Worm (Caenorhabditis elegans) whole organism, late embryonic: Measurements from ENCODE around the gene C39B10.3.

Source experiments
- C08G9.2 ChIP-seq: sonication (generic microtip); optimal IDR thresholded peaks from 2 replicates; lab custom pipeline; 2016; ENCODE audit warnings: mild to moderate bottlenecking, missing genetic modification characterization, moderate library complexity, missing compliant biosample characterization
- C38D4.7 ChIP-seq: fragments of 200-800 bp; sonication (Bioruptor generic); optimal IDR thresholded peaks from 2 replicates; lab custom pipeline; 2018; ENCODE audit warnings: mild to moderate bottlenecking, missing genetic modification characterization, moderate library complexity, missing compliant biosample characterization
- F13H6.1 ChIP-seq: sonication (generic microtip); optimal IDR thresholded peaks from 2 replicates; lab custom pipeline; 2016; ENCODE audit warnings: missing genetic modification characterization, missing compliant biosample characterization
- K02D7.2 ChIP-seq: sonication (generic microtip); optimal IDR thresholded peaks from 2 replicates; lab custom pipeline; 2017; ENCODE audit warnings: mild to moderate bottlenecking, missing genetic modification characterization, missing compliant biosample characterization
- ahr-1 ChIP-seq: sonication (generic microtip); optimal IDR thresholded peaks from 2 replicates; lab custom pipeline; 2016; ENCODE audit warnings: missing genetic modification characterization, missing compliant biosample characterization
- ceh-24 ChIP-seq: sonication (generic microtip); optimal IDR thresholded peaks from 2 replicates; lab custom pipeline; 2016; ENCODE audit warnings: mild to moderate bottlenecking, missing genetic modification characterization, missing compliant biosample characterization
- ceh-30 ChIP-seq: fragments of 150-350 bp; optimal IDR thresholded peaks from 2 replicates; lab custom pipeline; 2014; ENCODE audit warnings: missing biosample characterization, missing genetic modification characterization
- ceh-31 ChIP-seq: sonication (generic microtip); optimal IDR thresholded peaks from 2 replicates; lab custom pipeline; 2016; ENCODE audit warnings: missing genetic modification characterization, missing compliant biosample characterization
- ceh-45 ChIP-seq: fragments of 200-800 bp; sonication (Bioruptor generic); IDR thresholded peaks from 2 replicates; pipeline ENCODE4 v1.3.6; 2022; ENCODE audit warnings: missing genetic modification reagents, missing genetic modification characterization, missing compliant biosample characterization
- ceh-6 ChIP-seq: fragments of 200-800 bp; sonication (Bioruptor generic); optimal IDR thresholded peaks from 2 replicates; lab custom pipeline; 2018; ENCODE audit warnings: mild to moderate bottlenecking, missing genetic modification characterization, missing compliant biosample characterization
- ceh-9 ChIP-seq: sonication (generic microtip); optimal IDR thresholded peaks from 2 replicates; lab custom pipeline; 2016; ENCODE audit warnings: mild to moderate bottlenecking, missing genetic modification characterization, inconsistent platforms, missing compliant biosample characterization
- che-1 ChIP-seq: sonication (generic microtip); optimal IDR thresholded peaks from 2 replicates; lab custom pipeline; 2016; ENCODE audit warnings: mild to moderate bottlenecking, missing genetic modification characterization, missing compliant biosample characterization
- dmd-4 ChIP-seq: sonication (generic microtip); optimal IDR thresholded peaks from 2 replicates; lab custom pipeline; 2016; ENCODE audit warnings: borderline replicate concordance, missing genetic modification characterization, missing compliant biosample characterization
- elt-2 ChIP-seq: sonication (generic microtip); optimal IDR thresholded peaks from 2 replicates; lab custom pipeline; 2016; ENCODE audit warnings: missing genetic modification reagents, missing genetic modification characterization, missing compliant biosample characterization
- elt-4 ChIP-seq: sonication (generic microtip); optimal IDR thresholded peaks from 2 replicates; lab custom pipeline; 2016; ENCODE audit warnings: missing genetic modification characterization, missing compliant biosample characterization
- eyg-1 ChIP-seq: sonication (generic microtip); optimal IDR thresholded peaks from 2 replicates; lab custom pipeline; 2016; ENCODE audit warnings: missing genotype, missing genetic modification characterization, missing compliant biosample characterization
- gmeb-2 ChIP-seq: sonication (generic microtip); optimal IDR thresholded peaks from 2 replicates; lab custom pipeline; 2016; ENCODE audit warnings: missing genetic modification characterization, inconsistent platforms, missing compliant biosample characterization
- hlh-15 ChIP-seq: sonication (generic microtip); optimal IDR thresholded peaks from 2 replicates; lab custom pipeline; 2016; ENCODE audit warnings: missing genetic modification characterization, missing compliant biosample characterization
- hlh-8 ChIP-seq: sonication (generic microtip); optimal IDR thresholded peaks from 2 replicates; lab custom pipeline; 2016; ENCODE audit warnings: missing genotype, missing genetic modification characterization, missing compliant biosample characterization
- lim-6 ChIP-seq: sonication (generic microtip); optimal IDR thresholded peaks from 2 replicates; lab custom pipeline; 2016; ENCODE audit warnings: missing genetic modification characterization, missing compliant biosample characterization
- mec-3 ChIP-seq: sonication (generic microtip); optimal IDR thresholded peaks from 2 replicates; lab custom pipeline; 2016; ENCODE audit warnings: borderline replicate concordance, missing genetic modification characterization, missing compliant biosample characterization
- nhr-11 ChIP-seq: fragments of 150-350 bp; optimal IDR thresholded peaks from 2 replicates; lab custom pipeline; 2014; ENCODE audit warnings: missing biosample characterization, missing genetic modification characterization
- nhr-232 ChIP-seq: sonication (generic microtip); optimal IDR thresholded peaks from 2 replicates; lab custom pipeline; 2016; ENCODE audit warnings: missing genetic modification characterization, missing compliant biosample characterization
- npax-4 ChIP-seq: sonication (generic microtip); optimal IDR thresholded peaks from 2 replicates; lab custom pipeline; 2016; ENCODE audit warnings: missing genetic modification characterization, missing compliant biosample characterization
- odd-2 ChIP-seq: sonication (generic microtip); optimal IDR thresholded peaks from 2 replicates; lab custom pipeline; 2017; ENCODE audit warnings: antibody characterized with exemption, mild to moderate bottlenecking, missing genetic modification characterization, missing compliant biosample characterization
- pag-3 ChIP-seq: sonication (generic microtip); optimal IDR thresholded peaks from 2 replicates; lab custom pipeline; 2016; ENCODE audit warnings: missing compliant biosample characterization, missing genetic modification characterization, borderline replicate concordance
- pax-1 ChIP-seq: fragments of 150-350 bp; optimal IDR thresholded peaks from 2 replicates; lab custom pipeline; 2014; ENCODE audit warnings: missing biosample characterization, missing genetic modification characterization
- pha-4 ChIP-seq: fragments of 150-350 bp; optimal IDR thresholded peaks from 2 replicates; lab custom pipeline; 2018; ENCODE audit warnings: missing biosample characterization, missing genetic modification reagents, missing genetic modification characterization
- pqm-1 ChIP-seq: sonication (generic microtip); optimal IDR thresholded peaks from 2 replicates; lab custom pipeline; 2016; ENCODE audit warnings: missing genetic modification characterization, missing compliant biosample characterization
- pros-1 ChIP-seq: fragments of 150-350 bp; optimal IDR thresholded peaks from 2 replicates; lab custom pipeline; 2014; ENCODE audit warnings: missing biosample characterization, missing genetic modification reagents, missing genetic modification characterization
- sox-2 ChIP-seq: fragments of 200-800 bp; sonication (Bioruptor generic); IDR thresholded peaks from 2 replicates; pipeline ENCODE4 v1.3.6; 2022; ENCODE audit warnings: missing genetic modification reagents, missing genetic modification characterization, missing compliant biosample characterization
- sox-4 ChIP-seq: sonication (generic microtip); optimal IDR thresholded peaks from 2 replicates; lab custom pipeline; 2017; ENCODE audit warnings: mild to moderate bottlenecking, missing genetic modification characterization, inconsistent platforms, missing compliant biosample characterization
- tbx-2 ChIP-seq: sonication (generic microtip); optimal IDR thresholded peaks from 2 replicates; lab custom pipeline; 2016; ENCODE audit warnings: missing genetic modification characterization, missing compliant biosample characterization
- tbx-7 ChIP-seq: sonication (generic microtip); optimal IDR thresholded peaks from 2 replicates; lab custom pipeline; 2016; ENCODE audit warnings: missing genotype, missing genetic modification characterization, missing compliant biosample characterization
- ttx-3 ChIP-seq: sonication (generic microtip); optimal IDR thresholded peaks from 2 replicates; lab custom pipeline; 2016; ENCODE audit warnings: missing genetic modification reagents, missing genetic modification characterization, missing compliant biosample characterization
- unc-3 ChIP-seq, 2 experiments: fragments of 200-800 bp in 1 of 2; sonication (Bioruptor generic) in 1 of 2; sonication (generic microtip) in 1 of 2; conservative IDR thresholded peaks in 1 of 2; optimal IDR thresholded peaks in 1 of 2; 2 replicates each; pipeline versions ENCODE4 v1.3.6 to Lab custom; 2016 to 2022; ENCODE audit warnings: missing compliant biosample characterization in 2 of 2, missing genetic modification characterization in 2 of 2, missing genetic modification reagents in 1 of 2
- unc-42 ChIP-seq: sonication (generic microtip); optimal IDR thresholded peaks from 2 replicates; lab custom pipeline; 2016; ENCODE audit warnings: missing genotype, missing genetic modification characterization, missing compliant biosample characterization
- zip-5 ChIP-seq: sonication (generic microtip); optimal IDR thresholded peaks from 2 replicates; lab custom pipeline; 2016; ENCODE audit warnings: missing genetic modification characterization, missing compliant biosample characterization
- ztf-16 ChIP-seq: sonication (generic microtip); optimal IDR thresholded peaks from 2 replicates; lab custom pipeline; 2017; ENCODE audit warnings: missing genetic modification characterization, missing compliant biosample characterization

The C39B10.3 gene

DNA sequence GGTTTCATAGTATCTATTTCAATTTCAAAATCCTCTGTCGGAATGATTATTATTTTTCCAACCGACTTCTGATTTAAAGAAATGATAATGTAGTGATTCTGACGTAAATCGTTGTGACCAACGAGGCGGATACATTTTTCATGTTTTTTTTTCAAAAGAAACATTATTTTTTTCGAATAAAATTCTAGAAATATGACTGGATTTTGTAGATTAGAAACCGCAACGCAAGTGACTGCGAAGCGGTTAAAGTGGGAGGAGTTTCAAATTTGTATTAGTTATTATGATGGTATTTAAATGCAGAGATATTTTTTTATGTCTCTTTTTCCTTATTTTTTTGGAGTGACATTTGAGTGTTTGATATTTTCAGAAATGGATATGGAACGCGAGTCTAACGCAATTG lies 3.0 kb downstream of the C39B10.3 start, which contains the start of gene C39B10.5:
TSS of gene C39B10.5 (plus strand) at position 362 of the 400 bp plus-strand sequence.
- TF ChIP-seq ceh-9 (no peak), ceh-30 (tag; lab: Kevin White, UChicago) (no peak), unc-3 (GFP tag; conservative IDR thresholded peaks at IDR 0.05; lab: Robert Waterston, UW) (no peak), unc-3 (tag; optimal IDR thresholded peaks at IDR 0.05; lab: Kevin White, UChicago) (no peak), ztf-16 (tag; lab: Kevin White, UChicago) (no peak), pax-1 (no peak), nhr-232 (tag; lab: Kevin White, UChicago) (no peak), pqm-1 (tag; lab: Kevin White, UChicago) (no peak), mec-3 (tag; lab: Kevin White, UChicago) (no peak), elt-2 (tag; lab: Kevin White, UChicago) (no peak)

DNA sequence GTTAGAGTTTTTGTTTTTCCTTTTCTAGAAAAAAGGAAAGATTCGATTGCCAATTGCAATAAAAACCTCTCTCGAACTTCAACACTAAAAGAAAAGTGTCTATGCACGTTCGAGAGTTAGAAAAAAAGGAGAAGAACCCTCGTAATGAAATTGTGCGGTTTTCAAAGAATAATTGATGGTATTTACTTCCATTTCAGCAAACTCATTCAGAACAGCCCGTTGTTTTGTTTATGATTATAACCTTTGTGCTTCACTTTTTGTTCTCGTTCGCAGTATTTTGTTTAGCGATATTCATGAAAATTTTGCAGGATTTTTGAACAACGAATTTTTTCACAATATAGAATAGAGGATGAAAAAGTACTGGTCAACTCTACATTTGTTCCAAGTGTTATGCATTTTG lies 10.0 kb downstream of the C39B10.3 start, which contains the start of gene lgc-41:
TSS of gene lgc-41 (plus strand) at position 301 of the 400 bp plus-strand sequence.
- TF ChIP-seq eyg-1 (tag; lab: Kevin White, UChicago) (no peak), dmd-4 (tag; lab: Kevin White, UChicago) (no peak)

DNA sequence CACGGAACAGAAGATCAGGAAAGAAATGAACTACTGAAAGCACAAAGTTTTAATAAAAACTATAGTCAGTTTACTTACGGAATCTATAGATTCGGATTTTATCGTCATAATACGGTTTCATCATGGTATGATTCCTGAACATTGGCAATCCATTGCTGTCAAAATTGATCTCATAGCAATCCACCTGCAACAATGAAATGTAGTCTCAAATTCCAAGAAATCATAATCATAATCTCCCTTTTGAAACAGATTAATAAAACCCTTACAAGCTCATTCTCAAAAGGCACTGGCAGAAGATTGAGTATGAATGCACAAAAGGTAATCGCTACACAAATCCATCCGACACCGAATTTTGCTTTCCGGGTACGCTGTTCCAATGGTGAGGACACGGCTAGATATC lies 18.5 kb downstream of the C39B10.3 start:
- TF ChIP-seq mec-3 (tag; lab: Kevin White, UChicago) (no peak), gmeb-2 (tag; lab: Kevin White, UChicago) (no peak), ceh-45 (GFP tag; lab: Robert Waterston, UW) (no peak), dmd-4 (tag; lab: Kevin White, UChicago) (no peak), ahr-1 (no peak), hlh-8 (tag; lab: Kevin White, UChicago) (no peak), ceh-30 (tag; lab: Kevin White, UChicago) (no peak), ceh-24 (tag; lab: Kevin White, UChicago) (no peak), tbx-7 (no peak), sox-4 (no peak), pqm-1 (tag; lab: Kevin White, UChicago) (no peak), odd-2 (no peak)

DNA sequence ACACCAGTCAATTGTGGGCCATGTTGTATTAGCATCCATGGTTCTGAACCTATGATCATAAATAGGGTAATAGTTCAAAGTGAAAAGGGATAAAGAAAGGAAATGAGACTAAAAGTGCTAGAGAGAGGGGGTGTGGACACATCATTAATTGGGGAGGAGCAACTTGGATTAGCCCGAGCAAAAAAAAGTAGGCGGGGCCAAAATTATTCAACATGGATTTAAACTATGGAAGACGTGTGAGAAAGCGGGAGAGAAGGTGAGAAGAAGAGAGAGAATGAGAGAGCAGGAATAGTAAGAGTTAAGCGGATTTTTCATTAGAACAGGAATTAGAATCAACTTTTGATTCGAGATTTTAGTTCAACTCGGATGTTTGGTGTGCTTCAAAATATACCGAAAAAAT lies 19.6 kb downstream of the C39B10.3 start, which contains the start of gene C39B10.1:
TSS of gene C39B10.1 (minus strand) at position 101 of the 400 bp plus-strand sequence.
- TF ChIP-seq K02D7.2 (tag; lab: Kevin White, UChicago) = no peak
- no peak for TF ChIP-seq sox-2 (GFP tag; lab: Robert Waterston, UW)
- no peak for TF ChIP-seq pqm-1 (tag; lab: Kevin White, UChicago)
- no peak for TF ChIP-seq tbx-2 (tag; lab: Kevin White, UChicago)
- TF ChIP-seq npax-4 (tag; lab: Kevin White, UChicago) = no peak
- no peak for TF ChIP-seq F13H6.1
- no peak for TF ChIP-seq elt-4 (tag; lab: Kevin White, UChicago)
- no peak for TF ChIP-seq ceh-6 (GFP tag; lab: Kevin White, UChicago)
- no peak for TF ChIP-seq pros-1 (tag; lab: Kevin White, UChicago)
- TF ChIP-seq ceh-24 (tag; lab: Kevin White, UChicago) = no peak
- no peak for TF ChIP-seq che-1 (tag; lab: Kevin White, UChicago)
- no peak for TF ChIP-seq nhr-11
- no peak for TF ChIP-seq tbx-7
- no peak for TF ChIP-seq ttx-3 (tag; lab: Kevin White, UChicago)
- no peak for TF ChIP-seq elt-2 (tag; lab: Kevin White, UChicago)
- TF ChIP-seq ceh-45 (GFP tag; lab: Robert Waterston, UW) = no peak
- no peak for TF ChIP-seq C38D4.7
- TF ChIP-seq, all 69 proteins: peak for 0

DNA sequence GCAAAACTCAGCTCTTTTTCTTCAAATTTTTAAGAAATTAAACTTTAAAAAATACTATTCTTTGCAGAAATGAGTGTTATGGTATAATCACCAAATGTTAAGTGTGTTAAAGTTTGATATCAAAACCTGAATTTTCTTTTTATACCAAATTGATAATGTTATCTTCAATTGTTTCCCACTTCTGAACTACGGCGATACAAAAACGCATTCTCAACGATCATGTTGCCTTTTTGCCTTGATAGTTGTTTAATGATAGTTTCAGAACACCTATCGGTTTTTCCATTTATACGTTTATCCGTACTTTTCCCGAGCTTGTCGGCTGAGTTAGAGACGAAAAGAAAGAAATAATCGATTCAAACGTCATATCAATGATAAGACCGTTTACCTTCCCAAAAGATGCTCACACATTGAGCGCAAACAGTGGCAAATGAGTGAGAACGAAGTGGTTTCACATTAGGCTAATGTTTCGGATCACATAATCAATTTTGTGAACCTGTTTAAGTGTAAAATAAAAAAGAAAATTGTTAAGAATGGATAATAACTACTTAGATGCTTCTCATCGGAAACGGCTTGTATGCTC lies 31.2 kb downstream of the C39B10.3 start, which contains the start of gene elt-4:
TSS of gene elt-4 (plus strand) at position 530 of the 580 bp plus-strand sequence.
- no peak for TF ChIP-seq zip-5 (tag; lab: Kevin White, UChicago)
- TF ChIP-seq ceh-31 (tag; lab: Kevin White, UChicago) = no peak
- TF ChIP-seq nhr-11 = no peak
- TF ChIP-seq pha-4 (tag; lab: Kevin White, UChicago) = no peak
- no peak for TF ChIP-seq lim-6 (tag; lab: Kevin White, UChicago)
- no peak for TF ChIP-seq hlh-8 (tag; lab: Kevin White, UChicago)
- TF ChIP-seq tbx-2 (tag; lab: Kevin White, UChicago) = no peak
- no peak for TF ChIP-seq ahr-1
- TF ChIP-seq pag-3 (tag; lab: Kevin White, UChicago) = no peak
- TF ChIP-seq odd-2 = no peak
- no peak for TF ChIP-seq C08G9.2 (tag; lab: Kevin White, UChicago)
- TF ChIP-seq unc-42 (tag; lab: Kevin White, UChicago) = no peak
- TF ChIP-seq sox-4 = no peak
- no peak for TF ChIP-seq ztf-16 (tag; lab: Kevin White, UChicago)
- TF ChIP-seq pqm-1 (tag; lab: Kevin White, UChicago) = no peak
- TF ChIP-seq hlh-15 (tag; lab: Kevin White, UChicago) = no peak
